Worm (Caenorhabditis elegans): Measurements from ENCODE around the gene C16E9.1.

C16E9.1 gene

DNA sequence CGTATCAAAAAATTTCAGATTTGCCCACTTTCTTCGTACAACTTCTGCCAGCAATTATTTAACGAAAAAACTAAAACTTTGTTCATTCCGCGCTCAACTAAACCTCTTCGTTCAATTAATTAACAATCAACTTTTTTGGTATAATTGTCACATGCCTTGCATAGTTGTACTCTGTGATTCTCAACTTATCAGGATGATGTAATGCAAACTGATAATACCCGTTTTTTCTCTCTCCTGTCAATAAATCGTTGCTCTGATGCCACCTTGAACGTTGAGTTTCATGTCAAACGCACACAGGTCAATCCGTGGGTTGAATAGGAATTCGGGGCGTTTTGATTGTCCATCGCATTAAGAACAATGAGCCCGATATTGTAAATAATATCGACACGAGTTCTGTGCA, 34.4 kb upstream of the C16E9.1 start:
- TF ChIP-seq elt-2 (tag; optimal IDR thresholded peaks at IDR 0.05) (peak; percentile 76), madf-2 (tag; optimal IDR thresholded peaks at IDR 0.05) (no peak)

DNA sequence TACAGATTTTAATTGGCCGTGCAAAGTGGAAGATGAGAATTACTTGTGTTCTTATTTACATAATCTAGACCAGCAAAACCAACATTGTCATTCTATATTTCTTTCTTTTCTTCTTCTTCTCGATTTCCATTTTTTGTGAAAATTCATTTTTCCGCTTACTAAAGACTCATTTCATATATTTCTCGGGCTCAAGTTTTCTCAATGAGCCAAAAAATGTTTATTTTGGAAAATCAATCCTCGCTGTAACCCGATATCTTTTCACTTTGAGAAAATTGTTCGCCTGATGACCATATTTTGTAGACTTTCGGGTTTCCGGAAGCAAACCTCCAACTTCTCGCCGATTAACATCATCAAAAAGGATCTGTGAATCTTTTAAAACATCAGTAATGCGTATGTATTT, 26.0 kb upstream of the C16E9.1 start, which contains the start of gene nhx-4:
nhx-4 (plus strand) TSS at position 301 of the 400 bp plus-strand sequence.
- no peak for TF ChIP-seq sdc-2 (tag; optimal IDR thresholded peaks at IDR 0.05)
- no peak for TF ChIP-seq ceh-34 (tag; optimal IDR thresholded peaks at IDR 0.05)
- no peak for TF ChIP-seq odd-2 (tag; optimal IDR thresholded peaks at IDR 0.05)
- no peak for TF ChIP-seq hlh-8 (tag; optimal IDR thresholded peaks at IDR 0.05)
- TF ChIP-seq K02D7.2 (tag; optimal IDR thresholded peaks at IDR 0.05) = no peak
- TF ChIP-seq elt-4 (tag; optimal IDR thresholded peaks at IDR 0.05) = no peak
- TF ChIP-seq lin-11 (tag; optimal IDR thresholded peaks at IDR 0.05) = no peak
- TF ChIP-seq rnt-1 (tag; optimal IDR thresholded peaks at IDR 0.05) = no peak
- TF ChIP-seq zip-5 (tag; optimal IDR thresholded peaks at IDR 0.05) = no peak
- TF ChIP-seq madf-2 (tag; optimal IDR thresholded peaks at IDR 0.05) = no peak
- TF ChIP-seq dve-1 (tag; optimal IDR thresholded peaks at IDR 0.05) = no peak
- TF ChIP-seq Y22D7AL.16 (tag; optimal IDR thresholded peaks at IDR 0.05) = no peak
- no peak for TF ChIP-seq K09A11.1 (tag; optimal IDR thresholded peaks at IDR 0.05; ENCODE audit: insufficient read depth)
- TF ChIP-seq pat-9 (tag; optimal IDR thresholded peaks at IDR 0.05) = no peak
- no peak for TF ChIP-seq eyg-1 (tag; optimal IDR thresholded peaks at IDR 0.05)

DNA sequence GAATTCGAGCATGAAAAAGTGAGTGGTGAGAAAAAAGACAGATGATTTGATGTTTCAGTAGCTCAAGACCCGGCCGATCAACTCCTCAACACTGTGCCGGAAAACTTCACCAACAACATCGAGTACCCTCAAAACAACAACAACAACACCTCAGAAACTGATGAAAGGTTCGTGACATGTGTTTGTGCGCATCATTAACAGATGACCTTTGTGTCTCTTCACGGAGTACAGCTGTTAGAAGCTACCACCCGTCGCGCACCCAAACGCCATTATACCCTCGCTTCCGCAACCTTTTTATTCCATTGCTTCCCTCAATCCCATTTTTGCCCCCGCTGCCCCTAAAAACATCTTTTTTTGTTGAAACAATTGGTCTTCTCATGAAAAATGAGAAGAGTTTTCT, 24.7 kb upstream of the C16E9.1 start:
- TF ChIP-seq unc-55 (GFP tag; optimal IDR thresholded peaks at IDR 0.05) = no peak
- TF ChIP-seq ceh-18 (tag; optimal IDR thresholded peaks at IDR 0.05) = no peak
- TF ChIP-seq C38D4.7 (GFP tag; optimal IDR thresholded peaks at IDR 0.05) = no peak
- no peak for TF ChIP-seq ama-1 (optimal IDR thresholded peaks at IDR 0.05)
- no peak for TF ChIP-seq T23F11.4 (GFP tag; optimal IDR thresholded peaks at IDR 0.05)
- no peak for TF ChIP-seq K02D7.2 (tag; optimal IDR thresholded peaks at IDR 0.05)
- TF ChIP-seq odd-2 (tag; optimal IDR thresholded peaks at IDR 0.05) = no peak
- TF ChIP-seq zip-5 (tag; optimal IDR thresholded peaks at IDR 0.05) = no peak

DNA sequence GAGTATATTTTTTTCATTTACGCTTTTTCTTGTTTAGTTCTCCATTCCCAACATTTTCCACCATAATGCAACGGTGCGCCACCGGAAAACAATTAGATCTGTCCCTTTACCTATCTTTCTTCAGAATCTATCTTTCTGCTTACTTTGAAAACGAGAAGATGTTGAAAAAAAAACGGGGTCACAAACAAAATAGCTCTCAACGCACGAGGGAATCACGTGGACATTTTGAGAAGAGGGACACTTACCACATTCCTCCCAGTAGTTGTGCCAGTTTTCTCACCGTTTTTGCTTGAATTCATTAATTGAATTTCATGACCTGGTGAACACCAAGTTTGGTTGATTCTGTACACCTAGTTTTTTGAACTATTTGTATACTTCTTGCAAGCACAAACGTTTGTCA, 23.9 kb upstream of the C16E9.1 start:
- TF ChIP-seq unc-42 (tag; optimal IDR thresholded peaks at IDR 0.05) = peak; percentile 4
- TF ChIP-seq unc-55 (GFP tag; optimal IDR thresholded peaks at IDR 0.05) = no peak

DNA sequence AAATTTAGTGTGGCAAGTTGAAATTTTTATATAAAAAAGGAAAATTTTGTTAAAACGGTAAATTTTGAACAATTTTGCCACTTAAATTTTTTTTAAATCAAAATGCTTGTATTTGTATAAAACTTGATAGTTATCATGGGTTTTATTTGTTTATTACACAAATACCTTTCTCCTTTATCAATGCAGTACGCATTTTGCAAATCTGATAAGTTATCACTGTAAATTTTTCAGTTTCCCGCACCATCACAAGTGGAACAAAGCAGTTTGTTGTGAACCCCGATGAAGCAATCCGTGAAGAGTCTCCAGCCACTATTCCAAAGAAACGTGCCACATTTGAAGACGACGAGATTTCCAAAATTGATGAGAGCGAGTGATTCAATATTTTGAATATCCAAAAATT, 19.9 kb upstream of the C16E9.1 start:
- TF ChIP-seq hlh-6 (tag; optimal IDR thresholded peaks at IDR 0.05) (no peak), ets-4 (tag; optimal IDR thresholded peaks at IDR 0.05) (no peak), zip-5 (tag; optimal IDR thresholded peaks at IDR 0.05) (no peak), eyg-1 (tag; optimal IDR thresholded peaks at IDR 0.05) (no peak), elt-2 (tag; optimal IDR thresholded peaks at IDR 0.05) (peak; percentile 77)

DNA sequence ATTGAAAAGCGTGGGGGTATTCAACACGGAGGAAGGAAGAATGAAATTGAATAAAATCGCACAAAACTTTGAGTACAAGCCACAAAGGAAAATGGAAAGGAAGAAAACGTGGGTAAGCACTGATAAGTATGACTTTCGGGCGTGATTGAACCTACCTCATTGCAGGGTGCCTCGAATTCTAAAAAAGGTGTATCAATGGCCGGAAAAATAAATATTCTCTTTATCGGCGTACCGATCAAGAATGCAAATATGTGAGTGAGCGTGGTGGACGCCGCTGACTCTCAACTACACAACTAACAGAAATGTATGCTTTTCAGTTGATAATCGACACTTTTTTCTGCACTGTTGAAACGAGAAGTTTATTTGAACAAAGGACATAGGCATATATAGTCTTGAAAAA, 15.6 kb upstream of the C16E9.1 start, which contains the start of gene otpl-3:
otpl-3 (minus strand) TSS at position 304 of the 400 bp plus-strand sequence.
- TF ChIP-seq tbx-7 (tag; optimal IDR thresholded peaks at IDR 0.05) (no peak), elt-2 (tag; optimal IDR thresholded peaks at IDR 0.05) (peak; percentile 8)

DNA sequence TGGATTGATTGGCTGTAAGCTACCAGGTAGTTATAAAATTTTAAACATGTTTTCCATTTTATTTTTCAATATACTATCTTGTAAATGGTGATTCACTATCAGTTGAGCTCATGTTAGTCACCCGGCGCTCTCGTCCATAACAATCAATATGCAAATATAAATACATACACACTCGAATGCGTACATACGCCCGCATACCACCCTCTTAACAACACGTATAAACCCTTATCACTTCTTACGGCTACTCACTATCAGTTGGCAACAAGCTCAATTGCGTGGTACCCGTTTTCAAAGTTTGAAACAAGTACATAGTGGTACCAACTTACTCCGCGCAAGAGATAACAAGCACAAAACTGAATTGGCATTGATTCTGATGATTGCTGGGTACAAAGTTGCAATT, 13.1 kb upstream of the C16E9.1 start:
- no peak for TF ChIP-seq lin-11 (tag; optimal IDR thresholded peaks at IDR 0.05)
- TF ChIP-seq elt-2 (tag; optimal IDR thresholded peaks at IDR 0.05) = peak; percentile 92

DNA sequence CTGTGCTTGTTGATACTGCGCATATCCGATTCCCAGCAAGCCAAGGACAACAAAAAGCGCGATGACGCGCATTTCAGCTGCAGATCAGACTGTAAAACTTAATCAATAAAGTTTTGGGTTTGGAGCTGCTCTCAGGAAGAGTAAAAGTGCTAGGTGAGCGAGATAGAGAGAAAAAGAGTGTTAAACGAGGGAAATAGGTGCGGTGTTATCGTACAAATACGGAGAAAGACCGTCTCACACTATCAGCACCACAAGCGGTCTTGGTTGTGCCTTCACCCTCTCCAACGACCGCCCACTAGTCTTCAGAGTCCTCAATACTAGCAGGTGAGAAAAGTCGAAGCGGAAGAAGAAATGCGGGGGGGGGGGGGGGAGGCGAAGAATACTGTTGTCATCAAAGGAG, 11.4 kb upstream of the C16E9.1 start, which contains the start of gene F14B8.5:
F14B8.5 (minus strand) TSS at position 127 of the 400 bp plus-strand sequence.
- TF ChIP-seq ceh-45 (GFP tag; IDR thresholded peaks at IDR 0.05) (no peak), elt-2 (tag; optimal IDR thresholded peaks at IDR 0.05) (peak; percentile 23)

All from whole organism, late embryonic.